Fruit fly (Drosophila melanogaster) whole organism, prepupa: ENCODE measurements around the gene CG8206.

Experiments used
- Blimp-1 ChIP-seq: fragments of 200-800 bp; sonication (Bioruptor generic); optimal IDR thresholded peaks from 3 replicates; lab custom pipeline; 2017; ENCODE audit warnings: missing biosample characterization, missing genetic modification characterization, mild to moderate bottlenecking, moderate library complexity, missing genetic modification reagents
- CG10669 ChIP-seq: fragments of 200-800 bp; sonication (Bioruptor generic); optimal IDR thresholded peaks from 3 replicates; lab custom pipeline; 2018; ENCODE audit warnings: missing biosample characterization, mild to moderate bottlenecking, missing genetic modification characterization, moderate library complexity
- CG11902 ChIP-seq: fragments of 200-800 bp; sonication (Bioruptor generic); optimal IDR thresholded peaks from 3 replicates; lab custom pipeline; 2016; ENCODE audit warnings: missing biosample characterization, missing genetic modification characterization
- CG15336 ChIP-seq: fragments of 200-800 bp; sonication (Bioruptor generic); IDR thresholded peaks from 2 replicates; pipeline ENCODE4 v1.3.6; 2022; ENCODE audit warnings: missing biosample characterization, missing genetic modification characterization
- CG16779 ChIP-seq: fragments of 200-800 bp; sonication (Bioruptor generic); optimal IDR thresholded peaks from 3 replicates; lab custom pipeline; 2017; ENCODE audit warnings: missing biosample characterization, mild to moderate bottlenecking, missing genetic modification characterization
- CG3032 ChIP-seq: fragments of 200-800 bp; optimal IDR thresholded peaks from 2 replicates; lab custom pipeline; 2019; ENCODE audit warnings: missing biosample characterization, mild to moderate bottlenecking, missing genetic modification characterization, moderate library complexity
- CG31627 ChIP-seq: fragments of 200-800 bp; sonication (Bioruptor generic); optimal IDR thresholded peaks from 3 replicates; lab custom pipeline; 2016; ENCODE audit warnings: missing biosample characterization, missing genetic modification characterization
- CG32006 ChIP-seq: fragments of 200-800 bp; sonication (Bioruptor generic); optimal IDR thresholded peaks from 3 replicates; lab custom pipeline; 2017; ENCODE audit warnings: missing biosample characterization, mild to moderate bottlenecking, missing genetic modification characterization
- CG34406 ChIP-seq: fragments of 200-800 bp; sonication (Bioruptor generic); optimal IDR thresholded peaks from 3 replicates; lab custom pipeline; 2016; ENCODE audit warnings: missing biosample characterization, missing genetic modification characterization
- CG3919 ChIP-seq: fragments of 200-800 bp; sonication (Bioruptor generic); optimal IDR thresholded peaks from 3 replicates; lab custom pipeline; 2016; ENCODE audit warnings: missing biosample characterization, missing genetic modification characterization
- CG6163 ChIP-seq: fragments of 200-800 bp; sonication (Bioruptor generic); IDR thresholded peaks from 3 replicates; pipeline ENCODE4 v1.3.6; 2022; ENCODE audit warnings: missing biosample characterization, missing genetic modification characterization
- CG6276 ChIP-seq: fragments of 200-800 bp; sonication (Bioruptor generic); optimal IDR thresholded peaks from 2 replicates; lab custom pipeline; 2017; ENCODE audit warnings: missing biosample characterization, mild to moderate bottlenecking, missing genetic modification characterization
- CG8119 ChIP-seq: fragments of 200-800 bp; sonication (Bioruptor generic); IDR thresholded peaks from 3 replicates; pipeline ENCODE4 v1.3.6; 2022; ENCODE audit warnings: missing biosample characterization, missing genetic modification characterization
- CG8632 ChIP-seq: fragments of 200-800 bp; sonication (Bioruptor generic); optimal IDR thresholded peaks from 3 replicates; lab custom pipeline; 2016; ENCODE audit warnings: missing biosample characterization, missing genetic modification characterization
- Eip75B ChIP-seq: fragments of 200-800 bp; sonication (Bioruptor generic); optimal IDR thresholded peaks from 3 replicates; lab custom pipeline; 2016; ENCODE audit warnings: missing biosample characterization, missing genetic modification characterization
- Eip78C ChIP-seq: fragments of 200-800 bp; sonication (Bioruptor generic); peaks from one replicate; lab custom pipeline; 2016; ENCODE audit warnings: missing biosample characterization, missing genetic modification characterization
- Ets21C ChIP-seq: fragments of 200-800 bp; sonication (Bioruptor generic); optimal IDR thresholded peaks from 3 replicates; lab custom pipeline; 2016; ENCODE audit warnings: missing biosample characterization, missing genetic modification characterization
- Gug ChIP-seq: fragments of 200-800 bp; sonication (Bioruptor generic); IDR thresholded peaks from 2 replicates; pipeline ENCODE4 v1.3.6; 2022; ENCODE audit warnings: missing biosample characterization, missing genetic modification characterization
- Lpt ChIP-seq: fragments of 200-800 bp; sonication (Bioruptor generic); optimal IDR thresholded peaks from 3 replicates; lab custom pipeline; 2016; ENCODE audit warnings: missing biosample characterization, missing genetic modification characterization
- Met ChIP-seq: fragments of 200-800 bp; sonication (Bioruptor generic); optimal IDR thresholded peaks from 3 replicates; lab custom pipeline; 2016; ENCODE audit warnings: missing biosample characterization, missing genetic modification characterization
- OdsH ChIP-seq: fragments of 200-800 bp; sonication (Bioruptor generic); optimal IDR thresholded peaks from 3 replicates; lab custom pipeline; 2016; ENCODE audit warnings: missing biosample characterization, missing genetic modification characterization
- Smox ChIP-seq: fragments of 200-800 bp; sonication (Bioruptor generic); optimal IDR thresholded peaks from 3 replicates; lab custom pipeline; 2016; ENCODE audit warnings: missing biosample characterization, missing genetic modification characterization
- esn ChIP-seq: fragments of 200-800 bp; sonication (Bioruptor generic); optimal IDR thresholded peaks from 2 replicates; lab custom pipeline; 2016; ENCODE audit warnings: missing biosample characterization, mild to moderate bottlenecking, missing genetic modification characterization, moderate library complexity
- fd85E ChIP-seq: fragments of 200-800 bp; sonication (Bioruptor generic); optimal IDR thresholded peaks from 3 replicates; lab custom pipeline; 2016; ENCODE audit warnings: missing biosample characterization, missing genetic modification characterization
- fkh ChIP-seq: fragments of 200-800 bp; sonication (Bioruptor generic); optimal IDR thresholded peaks from 3 replicates; lab custom pipeline; 2017; ENCODE audit warnings: missing biosample characterization, mild to moderate bottlenecking, missing genetic modification characterization, moderate library complexity
- pdm3 ChIP-seq: fragments of 200-800 bp; sonication (Bioruptor generic); optimal IDR thresholded peaks from 3 replicates; lab custom pipeline; 2016; ENCODE audit warnings: missing biosample characterization, missing genetic modification characterization
- spab ChIP-seq: fragments of 200-800 bp; sonication (Bioruptor generic); optimal IDR thresholded peaks from 2 replicates; lab custom pipeline; 2017; ENCODE audit warnings: missing biosample characterization, mild to moderate bottlenecking, missing genetic modification characterization, missing genetic modification reagents
- ss ChIP-seq, 2 experiments: fragments of 200-800 bp; sonication (Bioruptor generic); optimal IDR thresholded peaks; 2 replicates in 1 of 2; 3 replicates in 1 of 2; lab custom pipeline; 2017 to 2018; ENCODE audit warnings: mild to moderate bottlenecking in 2 of 2, missing biosample characterization in 2 of 2, missing genetic modification characterization in 2 of 2, moderate library complexity in 1 of 2
- svp ChIP-seq: fragments of 200-800 bp; sonication (Bioruptor generic); peaks from one replicate; lab custom pipeline; 2016; ENCODE audit warnings: missing biosample characterization, missing genetic modification characterization
- vri ChIP-seq: fragments of 200-800 bp; sonication (Bioruptor generic); optimal IDR thresholded peaks from 3 replicates; lab custom pipeline; 2016; ENCODE audit warnings: missing biosample characterization, mild to moderate bottlenecking, missing genetic modification characterization

The CG8206 gene

DNA sequence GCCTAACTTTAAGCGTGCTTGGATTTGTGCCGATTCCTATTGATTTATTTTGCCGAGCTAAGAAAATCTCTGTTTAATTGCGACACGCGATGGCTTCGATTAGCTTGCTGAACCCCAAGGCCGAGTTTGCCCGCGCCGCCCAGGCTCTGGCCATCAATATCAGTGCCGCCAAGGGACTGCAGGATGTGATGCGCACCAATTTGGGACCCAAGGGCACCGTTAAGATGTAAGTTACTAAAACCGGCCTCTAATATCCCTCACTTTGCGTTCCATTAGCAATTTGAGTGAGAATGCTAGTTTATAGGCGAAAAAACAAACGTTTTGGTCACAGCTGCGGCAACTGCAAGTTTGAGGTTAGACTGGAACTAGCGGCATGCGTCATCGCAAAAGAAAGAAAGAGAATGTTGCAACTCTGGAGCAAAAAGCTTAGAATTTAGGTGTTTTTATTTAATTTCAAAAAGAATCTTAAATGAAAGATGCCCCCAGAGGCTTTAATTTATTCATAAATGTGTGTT, 7.7 kb downstream of the CG8206 start:
- TF ChIP-seq ss (GFP tag; optimal IDR thresholded peaks at IDR 0.05; lab: Kevin White, UChicago) (no peak), Gug (no peak), svp (GFP tag; lab: Kevin White, UChicago) (no peak), Blimp-1 (GFP tag; lab: Kevin White, UChicago) (no peak), CG34406 (GFP tag; lab: Kevin White, UChicago) (no peak), spab (GFP tag; lab: Kevin White, UChicago) (no peak), CG8119 (GFP tag; lab: Robert Waterston, UW) (no peak), Ets21C (no peak), CG8632 (GFP tag; lab: Kevin White, UChicago) (no peak), Eip75B (GFP tag; lab: Kevin White, UChicago) (no peak), Lpt (GFP tag; lab: Kevin White, UChicago) (no peak)
- TF ChIP-seq, all 60 proteins: peak for 0

DNA sequence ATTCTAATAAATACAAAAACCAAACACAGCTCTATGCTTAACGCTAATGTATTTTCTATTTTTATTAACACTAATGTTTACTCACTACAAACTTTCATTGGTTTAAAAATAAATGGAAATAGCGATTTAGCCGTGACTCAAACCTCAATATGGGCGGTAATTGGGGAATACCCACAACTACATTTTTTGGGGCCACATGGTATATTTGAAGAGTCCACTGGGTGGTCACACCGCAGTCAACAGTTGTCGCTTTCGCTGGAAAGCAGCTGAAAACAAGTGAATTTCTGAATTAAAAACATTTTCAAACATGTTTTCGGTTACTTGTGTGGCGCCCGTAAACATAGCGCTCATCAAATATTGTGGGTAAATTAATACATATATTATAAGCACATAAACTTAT, 9.9 kb downstream of the CG8206 start, which contains the start of gene Mvd:
Mvd (plus strand) TSS at position 222 of the 400 bp plus-strand sequence.
- TF ChIP-seq fkh (GFP tag; lab: Kevin White, UChicago) (peak; percentile 90), Eip78C (GFP tag; lab: Kevin White, UChicago) (peak; percentile 64), Blimp-1 (GFP tag; lab: Kevin White, UChicago) (peak; percentile 65), CG3032 (peak; percentile 6), CG15336 (no peak), CG3919 (no peak)
- TF ChIP-seq, all 60 proteins: peak for 4

DNA sequence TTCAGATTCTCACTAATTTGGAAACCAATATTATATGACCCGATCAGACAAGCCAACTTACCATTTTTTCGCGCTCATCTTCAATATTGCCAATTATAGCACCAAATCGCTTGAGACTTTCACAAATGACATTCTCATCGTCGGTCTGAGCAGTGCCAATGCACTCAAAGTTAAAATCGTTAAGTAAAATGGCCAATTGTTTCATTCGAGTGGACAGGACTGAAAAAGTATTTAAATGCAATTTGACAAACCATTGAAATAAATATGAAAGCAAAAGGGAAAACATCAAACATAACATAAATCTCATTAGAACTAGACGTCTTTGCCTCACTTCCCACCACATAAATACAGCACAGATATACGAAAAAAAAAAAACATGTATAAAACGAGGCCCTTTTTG, 17.0 kb downstream of the CG8206 start, which contains the start of gene CG8260:
CG8260 (plus strand) TSS at position 301 of the 400 bp plus-strand sequence.
- no peak for TF ChIP-seq CG6276 (GFP tag; lab: Kevin White, UChicago)
- no peak for TF ChIP-seq spab (GFP tag; lab: Kevin White, UChicago)
- TF ChIP-seq CG32006 (GFP tag; lab: Kevin White, UChicago), result no peak

DNA sequence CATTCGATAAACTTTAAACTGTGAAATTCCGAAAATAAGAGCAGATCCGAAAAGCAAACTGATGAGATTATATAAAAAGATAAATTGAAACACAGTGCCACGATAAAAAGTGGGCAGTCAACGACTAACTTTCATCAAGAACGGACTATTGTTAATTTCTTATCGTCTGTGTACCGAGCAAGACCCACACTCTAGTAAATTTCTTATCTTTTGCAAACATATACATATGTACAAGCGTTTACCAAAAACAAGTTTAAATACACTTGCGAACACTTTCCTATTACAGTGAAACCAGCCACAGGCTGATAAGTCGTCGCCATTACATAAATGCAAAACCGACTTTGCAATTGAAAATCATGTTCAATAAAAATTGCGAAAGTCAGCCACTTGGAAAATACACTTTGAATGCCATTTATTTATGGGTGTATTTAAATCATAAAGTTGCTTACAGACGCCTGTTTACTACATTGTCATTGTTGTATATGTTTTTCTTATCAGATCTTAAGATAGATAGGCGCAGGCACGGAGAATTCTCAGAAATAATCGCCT, 19.7 kb downstream of the CG8206 start:
- TF ChIP-seq vri (GFP tag; lab: Kevin White, UChicago), result peak; percentile 37
- peak; percentile 20 for TF ChIP-seq Eip78C (GFP tag; lab: Kevin White, UChicago)
- no peak for TF ChIP-seq esn (GFP tag; lab: Kevin White, UChicago)
- no peak for TF ChIP-seq Eip75B (GFP tag; lab: Kevin White, UChicago)
- no peak for TF ChIP-seq OdsH
- no peak for TF ChIP-seq pdm3
- TF ChIP-seq fkh (GFP tag; lab: Kevin White, UChicago), result peak; percentile 50

DNA sequence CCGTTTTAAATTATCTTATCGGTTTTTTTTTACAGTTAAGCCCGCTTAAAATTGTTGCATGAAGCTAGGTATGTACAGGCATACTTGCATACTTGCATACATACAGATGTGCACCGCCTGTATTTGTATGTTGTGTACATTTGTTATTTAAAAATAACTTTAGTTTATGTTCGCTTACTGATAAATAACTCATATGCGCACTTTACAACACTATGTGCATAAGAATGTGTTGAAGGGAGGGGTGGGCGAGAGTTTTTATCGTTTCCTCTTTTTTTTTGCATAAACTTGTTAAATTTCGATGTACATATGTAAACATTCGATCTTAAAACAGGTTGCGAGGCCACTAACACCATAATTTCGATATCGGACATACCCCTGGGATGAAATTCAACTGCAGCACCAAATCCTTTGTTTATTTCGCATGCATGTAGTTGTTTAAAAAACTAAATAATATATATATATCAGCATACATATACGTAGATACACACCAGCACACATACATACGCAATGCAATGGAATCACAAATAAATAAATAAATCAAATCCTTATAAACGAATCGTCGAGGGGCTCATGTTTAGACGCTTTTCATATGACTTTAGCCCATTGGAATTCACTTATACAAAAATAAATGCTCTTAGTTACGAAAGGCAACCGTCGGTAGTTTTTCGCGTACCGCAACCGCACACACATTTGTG, 20.9 kb downstream of the CG8206 start:
- no peak for TF ChIP-seq CG34406 (GFP tag; lab: Kevin White, UChicago)
- no peak for TF ChIP-seq CG11902 (GFP tag; lab: Kevin White, UChicago)
- no peak for TF ChIP-seq Ets21C
- TF ChIP-seq CG16779, result no peak
- TF ChIP-seq esn (GFP tag; lab: Kevin White, UChicago), result no peak
- no peak for TF ChIP-seq Eip78C (GFP tag; lab: Kevin White, UChicago)
- no peak for TF ChIP-seq CG6163 (GFP tag; lab: Robert Waterston, UW)
- no peak for TF ChIP-seq CG32006 (GFP tag; lab: Kevin White, UChicago)
- no peak for TF ChIP-seq ss (GFP tag; optimal IDR thresholded peaks at IDR 0.05; lab: Kevin White, UChicago)
- no peak for TF ChIP-seq Met (GFP tag; lab: Kevin White, UChicago)
- TF ChIP-seq CG31627 (GFP tag; lab: Kevin White, UChicago), result no peak
- TF ChIP-seq fd85E, result no peak
- TF ChIP-seq CG10669, result no peak
- TF ChIP-seq Smox (GFP tag; lab: Kevin White, UChicago), result no peak
